Fruit fly (Drosophila melanogaster): ENCODE results near the gene Zw10.

Gene Zw10

dm6 chrX:2581793-2582503 is 22.0 kb upstream of the Zw10 start (continued):
- TF ChIP-seq CG18619 (GFP tag; optimal IDR thresholded peaks at IDR 0.05) = peak; percentile 75
- TF ChIP-seq CG17361 (GFP tag; IDR thresholded peaks at IDR 0.05) = peak; percentile 65; the same call in 2 of the 3 replicates
- no peak for TF ChIP-seq sna (GFP tag; IDR thresholded peaks at IDR 0.05; ENCODE audit: partially characterized antibody)
- no peak for TF ChIP-seq Hr78 (GFP tag; optimal IDR thresholded peaks at IDR 0.05)
- peak; percentile 38 for TF ChIP-seq NFAT (GFP tag; IDR thresholded peaks at IDR 0.05)
- TF ChIP-seq CG12769 (tag; optimal IDR thresholded peaks at IDR 0.05) = peak; percentile 92
- TF ChIP-seq onecut (GFP tag; IDR thresholded peaks at IDR 0.05) = peak; percentile 64
- TF ChIP-seq Atf3 (GFP tag; optimal IDR thresholded peaks at IDR 0.05) = peak; percentile 42
- TF ChIP-seq CG3838 (GFP tag; optimal IDR thresholded peaks at IDR 0.05) = no peak
- peak; percentile 95 for TF ChIP-seq lab (GFP tag; optimal IDR thresholded peaks at IDR 0.05)
- TF ChIP-seq CG5245 (GFP tag; optimal IDR thresholded peaks at IDR 0.05) = peak; percentile 48
- TF ChIP-seq CG34376 (GFP tag; optimal IDR thresholded peaks at IDR 0.05) = no peak
- peak; percentile 85 for TF ChIP-seq row (GFP tag; IDR thresholded peaks at IDR 0.05)
- peak; percentile 30 for TF ChIP-seq CG16815 (GFP tag; optimal IDR thresholded peaks at IDR 0.05)
- TF ChIP-seq CoRest (tag; optimal IDR thresholded peaks at IDR 0.05) = peak; percentile 52
- TF ChIP-seq vfl (GFP tag; optimal IDR thresholded peaks at IDR 0.05) = peak; percentile 70
- peak; percentile 68 to 75 for TF ChIP-seq Pdp1 (GFP tag; optimal IDR thresholded peaks at IDR 0.05)
- peak; percentile 70 for TF ChIP-seq CG7357 (GFP tag; IDR thresholded peaks at IDR 0.05)
- peak; percentile 45 for TF ChIP-seq CG14965 (GFP tag; optimal IDR thresholded peaks at IDR 0.05; ENCODE audit: borderline replicate concordance)
- peak; percentile 8 for TF ChIP-seq CG7928 (GFP tag; optimal IDR thresholded peaks at IDR 0.05)
- no peak for TF ChIP-seq pan (optimal IDR thresholded peaks at IDR 0.05)
- TF ChIP-seq pan (GFP tag; optimal IDR thresholded peaks at IDR 0.05 in 1 of 2, IDR thresholded peaks at IDR 0.05 in 1 of 2) = peak in 1 of 2 experiments; percentile 85
- peak; percentile 75; the same call in 1 of the 2 replicates for TF ChIP-seq Oaz (GFP tag; IDR thresholded peaks at IDR 0.05)
- peak; percentile 61; the same call in 1 of the 2 replicates for TF ChIP-seq CG7372 (GFP tag; IDR thresholded peaks at IDR 0.05)
- TF ChIP-seq CG43689 (GFP tag; IDR thresholded peaks at IDR 0.05) = no peak
- TF ChIP-seq CG18262 (tag; optimal IDR thresholded peaks at IDR 0.05) = peak; percentile 40
- peak; percentile 58 for TF ChIP-seq Atf-2 (GFP tag; optimal IDR thresholded peaks at IDR 0.05)
- peak; percentile 25 for TF ChIP-seq wek (GFP tag; optimal IDR thresholded peaks at IDR 0.05)
- peak; percentile 80 for TF ChIP-seq BtbVII (GFP tag; optimal IDR thresholded peaks at IDR 0.05)
- peak; percentile 77 for TF ChIP-seq Xbp1 (GFP tag; optimal IDR thresholded peaks at IDR 0.05)
- peak; percentile 46 for TF ChIP-seq CG8388 (GFP tag; optimal IDR thresholded peaks at IDR 0.05)
- TF ChIP-seq ato (GFP tag; IDR thresholded peaks at IDR 0.05; ENCODE audit: partially characterized antibody) = no peak
- no peak for TF ChIP-seq lov (optimal IDR thresholded peaks at IDR 0.05)
- no peak for TF ChIP-seq lov (GFP tag; IDR thresholded peaks at IDR 0.05)
- peak; percentile 73 for TF ChIP-seq grau (tag; optimal IDR thresholded peaks at IDR 0.05)
- peak; percentile 22; the same call in 1 of the 3 replicates for TF ChIP-seq z (GFP tag; IDR thresholded peaks at IDR 0.05)
- no peak for TF ChIP-seq lola (GFP tag; optimal IDR thresholded peaks at IDR 0.05)
- peak; percentile 89 for TF ChIP-seq slbo (GFP tag; IDR thresholded peaks at IDR 0.05)
- TF ChIP-seq CG10959 (GFP tag; IDR thresholded peaks at IDR 0.05) = no peak
- TF ChIP-seq CG1024 (GFP tag; IDR thresholded peaks at IDR 0.05) = peak; percentile 48; the same call in 1 of the 2 replicates
- TF ChIP-seq HLHmδ (GFP tag; optimal IDR thresholded peaks at IDR 0.05) = no peak
- peak; percentile 40 for TF ChIP-seq NC2β (GFP tag; optimal IDR thresholded peaks at IDR 0.05)
- peak; percentile 77 for TF ChIP-seq org-1 (GFP tag; optimal IDR thresholded peaks at IDR 0.05)
- TF ChIP-seq CG3726 (GFP tag; IDR thresholded peaks at IDR 0.05) = peak; percentile 63; the same call in 1 of the 3 replicates
- peak; percentile 67 for TF ChIP-seq pb (GFP tag; optimal IDR thresholded peaks at IDR 0.05)
- peak; percentile 78 for TF ChIP-seq CG1603 (tag; optimal IDR thresholded peaks at IDR 0.05)
- TF ChIP-seq hkb (optimal IDR thresholded peaks at IDR 0.05) = no peak
- peak; percentile 80 for TF ChIP-seq hkb (GFP tag; IDR thresholded peaks at IDR 0.05)
- no peak for TF ChIP-seq Dref (GFP tag; IDR thresholded peaks at IDR 0.05)
